Fruit fly (Drosophila melanogaster) whole organism, embryonic: ENCODE results near the gene Actbeta.

Experiments
- C15 ChIP-seq: fragments of 200-800 bp; sonication (Bioruptor generic); IDR thresholded peaks from 3 replicates; pipeline ENCODE4 v1.3.6; 2022; ENCODE audit warnings: missing biosample characterization, missing genetic modification characterization
- CG11696 ChIP-seq: fragments of 200-800 bp; sonication (Bioruptor generic); IDR thresholded peaks from 2 replicates; pipeline ENCODE4 v1.3.6; 2022; ENCODE audit warnings: missing biosample characterization, missing genetic modification characterization
- CG11723 ChIP-seq: fragments of 200-800 bp; sonication (Bioruptor generic); optimal IDR thresholded peaks from 2 replicates; lab custom pipeline; 2017; ENCODE audit warnings: missing biosample characterization, mild to moderate bottlenecking, missing genetic modification characterization
- CG12391 ChIP-seq: fragments of 200-800 bp; sonication (Bioruptor generic); optimal IDR thresholded peaks from 3 replicates; lab custom pipeline; 2018; ENCODE audit warnings: missing biosample characterization, mild to moderate bottlenecking, missing genetic modification characterization, moderate library complexity
- CG12942 ChIP-seq: fragments of 200-800 bp; sonication (Bioruptor generic); optimal IDR thresholded peaks from 3 replicates; lab custom pipeline; 2016; ENCODE audit warnings: missing biosample characterization, missing genetic modification characterization
- CG14667 ChIP-seq: fragments of 200-800 bp; sonication (Bioruptor generic); IDR thresholded peaks from 2 replicates; pipeline ENCODE4 v1.3.6; 2022; ENCODE audit warnings: missing biosample characterization, missing genetic modification characterization
- CG15514 ChIP-seq: fragments of 200-800 bp; sonication (Bioruptor generic); optimal IDR thresholded peaks from 3 replicates; lab custom pipeline; 2017; ENCODE audit warnings: missing biosample characterization, missing genetic modification characterization, mild to moderate bottlenecking, moderate library complexity, missing genetic modification reagents
- CG16779 ChIP-seq: fragments of 200-800 bp; sonication (Bioruptor generic); IDR thresholded peaks from 2 replicates; pipeline ENCODE4 v1.3.6; 2022; ENCODE audit warnings: missing biosample characterization, missing genetic modification characterization
- CG18262 ChIP-seq: fragments of 200-800 bp; optimal IDR thresholded peaks from 3 replicates; lab custom pipeline; 2019; ENCODE audit warnings: missing biosample characterization, mild to moderate bottlenecking, missing genetic modification characterization, moderate library complexity
- CG18476 ChIP-seq: fragments of 200-800 bp; sonication (Bioruptor generic); optimal IDR thresholded peaks from 2 replicates; lab custom pipeline; 2016; ENCODE audit warnings: missing biosample characterization, mild to moderate bottlenecking, missing genetic modification characterization
- CG2116 ChIP-seq: fragments of 200-800 bp; sonication (Bioruptor generic); optimal IDR thresholded peaks from 3 replicates; lab custom pipeline; 2018; ENCODE audit warnings: missing biosample characterization, mild to moderate bottlenecking, missing genetic modification characterization
- CG2129 ChIP-seq: fragments of 200-800 bp; sonication (Bioruptor generic); IDR thresholded peaks from 2 replicates; pipeline ENCODE4 v1.3.6; 2022; ENCODE audit warnings: missing biosample characterization, missing genetic modification characterization; ENCODE audit not compliant: partially characterized antibody
- CG3065 ChIP-seq: fragments of 200-800 bp; sonication (Bioruptor generic); optimal IDR thresholded peaks from 2 replicates; lab custom pipeline; 2016; ENCODE audit warnings: missing biosample characterization, missing genetic modification characterization
- CG33213 ChIP-seq: fragments of 200-800 bp; sonication (Bioruptor generic); optimal IDR thresholded peaks from 3 replicates; lab custom pipeline; 2016; ENCODE audit warnings: missing biosample characterization, missing genetic modification characterization
- CG3847 ChIP-seq: fragments of 200-800 bp; sonication (Bioruptor generic); IDR thresholded peaks from 2 replicates; pipeline ENCODE4 v1.3.6; 2022; ENCODE audit warnings: missing biosample characterization, missing genetic modification characterization
- CG4617 ChIP-seq: fragments of 200-800 bp; sonication (Bioruptor generic); optimal IDR thresholded peaks from 3 replicates; lab custom pipeline; 2016; ENCODE audit warnings: missing biosample characterization, missing genetic modification characterization, borderline replicate concordance
- CG7357 ChIP-seq: fragments of 200-800 bp; sonication (Bioruptor generic); IDR thresholded peaks from 3 replicates; pipeline ENCODE4 v1.3.6; 2022; ENCODE audit warnings: missing biosample characterization, missing genetic modification characterization
- CG7372 ChIP-seq: fragments of 200-800 bp; sonication (Bioruptor generic); IDR thresholded peaks from 2 replicates; pipeline ENCODE4 v1.3.6; 2022; ENCODE audit warnings: missing biosample characterization, missing genetic modification characterization
- CG8944 ChIP-seq: fragments of 200-800 bp; sonication (Bioruptor generic); optimal IDR thresholded peaks from 3 replicates; lab custom pipeline; 2016; ENCODE audit warnings: missing biosample characterization, missing genetic modification characterization
- Camta ChIP-seq: fragments of 200-800 bp; sonication (Bioruptor generic); optimal IDR thresholded peaks from 2 replicates; lab custom pipeline; 2016; ENCODE audit warnings: missing biosample characterization, missing genetic modification characterization
- Doc2 ChIP-seq: fragments of 200-800 bp; sonication (Bioruptor generic); IDR thresholded peaks from 2 replicates; pipeline ENCODE4 v1.3.6; 2022; ENCODE audit warnings: missing biosample characterization, missing genetic modification characterization
- Drgx ChIP-seq: fragments of 200-800 bp; sonication (Bioruptor generic); IDR thresholded peaks from 2 replicates; pipeline ENCODE4 v1.3.6; 2022; ENCODE audit warnings: missing biosample characterization, missing genetic modification characterization
- GATAe ChIP-seq: fragments of 200-800 bp; sonication (Bioruptor generic); conservative IDR thresholded peaks from 2 replicates; pipeline ENCODE4 v1.3.6; 2022; ENCODE audit warnings: missing biosample characterization, missing genetic modification characterization
- HLH3B ChIP-seq: fragments of 200-800 bp; sonication (Bioruptor generic); IDR thresholded peaks from 2 replicates; pipeline ENCODE4 v1.3.6; 2022; ENCODE audit warnings: missing biosample characterization, missing genetic modification characterization
- Hmr ChIP-seq: fragments of 200-800 bp; sonication (Bioruptor generic); optimal IDR thresholded peaks from 3 replicates; lab custom pipeline; 2017; ENCODE audit warnings: mild to moderate bottlenecking, missing biosample characterization, missing genetic modification reagents, missing genetic modification characterization
- Lim3 ChIP-seq: fragments of 200-800 bp; sonication (Bioruptor generic); IDR thresholded peaks from 2 replicates; pipeline ENCODE4 v1.3.6; 2022; ENCODE audit warnings: missing biosample characterization, missing genetic modification characterization
- Med ChIP-seq: fragments of 200-800 bp; sonication (Bioruptor generic); peaks from one replicate; lab custom pipeline; 2016; ENCODE audit warnings: missing biosample characterization, missing genetic modification characterization, mild to moderate bottlenecking, inconsistent platforms, moderate library complexity
- NK7.1 ChIP-seq: fragments of 200-800 bp; sonication (Bioruptor generic); optimal IDR thresholded peaks from 3 replicates; lab custom pipeline; 2016; ENCODE audit warnings: missing biosample characterization, missing genetic modification characterization
- Sox100B ChIP-seq: fragments of 200-800 bp; sonication (Bioruptor generic); optimal IDR thresholded peaks from 3 replicates; lab custom pipeline; 2018; ENCODE audit warnings: missing biosample characterization, mild to moderate bottlenecking, missing genetic modification characterization
- Sox102F ChIP-seq: fragments of 200-800 bp; sonication (Bioruptor generic); optimal IDR thresholded peaks from 2 replicates; lab custom pipeline; 2018; ENCODE audit warnings: missing biosample characterization, mild to moderate bottlenecking, missing genetic modification characterization, moderate library complexity
- Ssrp ChIP-seq: fragments of 200-800 bp; sonication (Bioruptor generic); optimal IDR thresholded peaks from 2 replicates; lab custom pipeline; 2018; ENCODE audit warnings: missing biosample characterization, mild to moderate bottlenecking, missing genetic modification characterization, moderate library complexity
- ase ChIP-seq: fragments of 200-800 bp; sonication (Bioruptor generic); IDR thresholded peaks from 3 replicates; pipeline ENCODE4 v1.3.6; 2022; ENCODE audit warnings: missing biosample characterization, missing genetic modification characterization
- chm ChIP-seq: fragments of 200-800 bp; sonication (Bioruptor generic); IDR thresholded peaks from 2 replicates; pipeline ENCODE4 v1.3.6; 2022; ENCODE audit warnings: missing biosample characterization, missing genetic modification characterization
- croc ChIP-seq: fragments of 200-800 bp; sonication (Bioruptor generic); conservative IDR thresholded peaks from 3 replicates; pipeline ENCODE4 v1.3.6; 2022; ENCODE audit warnings: missing biosample characterization, missing genetic modification characterization
- gsb ChIP-seq: fragments of 200-800 bp; sonication (Bioruptor generic); IDR thresholded peaks from 2 replicates; pipeline ENCODE4 v1.3.6; 2022; ENCODE audit warnings: missing biosample characterization, missing genetic modification characterization
- ham ChIP-seq: fragments of 200-800 bp; sonication (Bioruptor generic); IDR thresholded peaks from 2 replicates; pipeline ENCODE4 v1.3.6; 2022; ENCODE audit warnings: missing biosample characterization, missing genetic modification characterization
- hb ChIP-seq: fragments of 200-800 bp; sonication (Bioruptor generic); IDR thresholded peaks from 3 replicates; pipeline ENCODE4 v1.3.6; 2022; ENCODE audit warnings: missing biosample characterization, missing genetic modification characterization; ENCODE audit not compliant: partially characterized antibody
- jing ChIP-seq: fragments of 200-800 bp; sonication (Bioruptor generic); optimal IDR thresholded peaks from 2 replicates; lab custom pipeline; 2018; ENCODE audit warnings: missing biosample characterization, mild to moderate bottlenecking, missing genetic modification characterization
- mam ChIP-seq: fragments of 200-800 bp; sonication (Bioruptor generic); optimal IDR thresholded peaks from 3 replicates; lab custom pipeline; 2016; ENCODE audit warnings: missing biosample characterization, missing genetic modification characterization
- nom ChIP-seq: fragments of 200-800 bp; sonication (Bioruptor generic); optimal IDR thresholded peaks from 2 replicates; lab custom pipeline; 2017; ENCODE audit warnings: missing biosample characterization, missing genetic modification characterization, mild to moderate bottlenecking, moderate library complexity, missing genetic modification reagents
- oc ChIP-seq: fragments of 200-800 bp; sonication (Bioruptor generic); optimal IDR thresholded peaks from 2 replicates; lab custom pipeline; 2018; ENCODE audit warnings: missing biosample characterization, mild to moderate bottlenecking, missing genetic modification characterization, moderate library complexity
- otp ChIP-seq: fragments of 200-800 bp; sonication (Bioruptor generic); IDR thresholded peaks from 3 replicates; pipeline ENCODE4, ENCODE4 v1.3.6; 2022; ENCODE audit warnings: missing biosample characterization, missing genetic modification characterization
- pan ChIP-seq, 4 experiments: fragments of >200 bp in 3 of 4; fragments of 200-800 bp in 1 of 4; sonication (Bioruptor generic) in 1 of 4; optimal IDR thresholded peaks in 3 of 4; IDR thresholded peaks in 1 of 4; 2 replicates each; pipeline versions ENCODE4 v1.3.6 to Lab custom; 2017 to 2022; ENCODE audit warnings: missing biosample characterization in 2 of 4, missing genetic modification characterization in 2 of 4, mixed read lengths in 1 of 4
- scrt ChIP-seq: fragments of 200-800 bp; sonication (Bioruptor generic); optimal IDR thresholded peaks from 2 replicates; lab custom pipeline; 2018; ENCODE audit warnings: missing biosample characterization, mild to moderate bottlenecking, missing genetic modification characterization, moderate library complexity
- sd ChIP-seq: fragments of 200-800 bp; sonication (Bioruptor generic); optimal IDR thresholded peaks from 3 replicates; lab custom pipeline; 2018; ENCODE audit warnings: missing biosample characterization, mild to moderate bottlenecking, missing genetic modification characterization, moderate library complexity
- tll ChIP-seq, 2 experiments: fragments of 200-800 bp in 1 of 2; fragments of >200 bp in 1 of 2; sonication (Bioruptor generic) in 1 of 2; optimal IDR thresholded peaks; 2 replicates each; lab custom pipeline; 2017 to 2019; ENCODE audit warnings: missing biosample characterization in 2 of 2, missing genetic modification characterization in 2 of 2, mild to moderate bottlenecking in 1 of 2, moderate library complexity in 1 of 2
- unpg ChIP-seq: fragments of 200-800 bp; sonication (Bioruptor generic); optimal IDR thresholded peaks from 3 replicates; lab custom pipeline; 2018; ENCODE audit warnings: missing biosample characterization, mild to moderate bottlenecking, missing genetic modification characterization, moderate library complexity
- wek ChIP-seq: fragments of 200-800 bp; sonication (Bioruptor generic); optimal IDR thresholded peaks from 3 replicates; lab custom pipeline; 2018; ENCODE audit warnings: missing biosample characterization, mild to moderate bottlenecking, missing genetic modification characterization, moderate library complexity
- zen ChIP-seq: fragments of 200-800 bp; sonication (Bioruptor generic); optimal IDR thresholded peaks from 3 replicates; lab custom pipeline; 2018; ENCODE audit warnings: missing biosample characterization, mild to moderate bottlenecking, missing genetic modification characterization, moderate library complexity

The Actbeta gene

DNA sequence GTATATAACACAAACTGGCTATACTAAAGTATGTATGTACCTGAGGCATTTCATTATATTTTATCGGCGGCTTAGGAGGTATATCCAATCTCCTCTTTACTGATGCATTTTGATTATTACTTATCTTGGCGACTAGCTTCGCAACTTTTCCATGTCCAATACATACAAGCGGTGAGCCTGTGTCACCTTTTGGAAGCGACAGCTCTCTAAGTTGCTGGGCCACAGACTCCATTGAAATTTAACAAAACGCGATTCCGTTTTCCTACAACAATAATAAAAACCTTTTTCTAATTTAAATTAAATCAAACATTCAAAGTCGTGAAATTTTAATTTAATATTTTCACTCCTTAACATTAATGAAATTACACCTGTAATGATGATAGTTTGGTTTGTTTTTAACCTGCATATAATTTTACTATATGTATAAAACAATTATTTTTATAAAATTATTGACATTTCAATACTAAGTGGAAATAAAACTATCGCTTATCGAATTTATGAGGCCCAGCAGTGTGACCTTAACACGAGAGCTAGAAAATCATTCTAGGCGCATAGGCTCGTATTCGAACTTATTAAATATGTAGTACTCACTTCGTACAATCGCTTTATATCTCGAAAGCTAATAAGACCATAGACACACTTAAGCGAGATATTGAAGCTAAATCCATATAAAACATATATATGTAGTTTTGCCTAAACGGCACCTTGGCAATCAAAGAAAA is 24.1 kb downstream of the Actbeta start, which contains the start of gene apolpp (continued):
- TF ChIP-seq zen (tag; lab: Kevin White, UChicago) (peak; percentile 45), scrt (GFP tag; lab: Kevin White, UChicago) (no peak), CG12942 (no peak), CG11723 (peak; percentile 97), Drgx (no peak), wek (GFP tag; lab: Kevin White, UChicago) (no peak), CG4617 (peak; percentile 59), GATAe (GFP tag; lab: Robert Waterston, UW) (no peak), otp (GFP tag; lab: Robert Waterston, UW) (no peak), Sox100B (GFP tag; lab: Kevin White, UChicago) (no peak), CG7357 (GFP tag; lab: Robert Waterston, UW) (peak; percentile 98), Med (peak; percentile 63), CG2116 (GFP tag; lab: Kevin White, UChicago) (peak; percentile 42), CG7372 (no peak), chm (GFP tag; lab: Robert Waterston, UW) (no peak), tll (GFP tag; optimal IDR thresholded peaks at IDR 0.05; lab: Kevin White, UChicago) (no peak), C15 (GFP tag; lab: Robert Waterston, UW) (no peak), unpg (no peak), croc (GFP tag; lab: Robert Waterston, UW) (no peak), CG2129 (GFP tag; lab: Robert Waterston, UW) (no peak), mam (GFP tag; lab: Kevin White, UChicago) (peak; percentile 9), HLH3B (GFP tag; lab: Robert Waterston, UW) (no peak), jing (GFP tag; lab: Kevin White, UChicago) (no peak), ase (no peak), Camta (no peak), Hmr (GFP tag; lab: Kevin White, UChicago) (no peak), Ssrp (tag; lab: Kevin White, UChicago) (no peak), CG12391 (tag; lab: Kevin White, UChicago) (peak; percentile 55), pan (optimal IDR thresholded peaks at IDR 0.05; lab: Kevin White, UChicago) (no peak), pan (GFP tag; optimal IDR thresholded peaks at IDR 0.05 in 1 of 2, IDR thresholded peaks at IDR 0.05 in 1 of 2) (no peak), CG8944 (GFP tag; lab: Kevin White, UChicago) (no peak), Lim3 (GFP tag; lab: Robert Waterston, UW) (no peak), CG14667 (no peak), Doc2 (no peak), CG3847 (GFP tag; lab: Robert Waterston, UW) (no peak), CG18476 (GFP tag; lab: Kevin White, UChicago) (no peak), CG15514 (GFP tag; lab: Kevin White, UChicago) (peak; percentile 46), CG33213 (peak; percentile 76), sd (tag; lab: Kevin White, UChicago) (no peak), ham (GFP tag; lab: Robert Waterston, UW) (no peak), nom (peak; percentile 31), Sox102F (no peak), gsb (GFP tag; lab: Robert Waterston, UW) (no peak), CG18262 (peak; percentile 11), CG3065 (GFP tag; lab: Kevin White, UChicago) (no peak), NK7.1 (GFP tag; lab: Kevin White, UChicago) (no peak), hb (GFP tag; lab: Robert Waterston, UW) (no peak), oc (tag; lab: Kevin White, UChicago) (no peak), CG16779 (GFP tag; lab: Robert Waterston, UW) (no peak), CG11696 (GFP tag; lab: Robert Waterston, UW) (no peak)
